Worm (Caenorhabditis elegans) whole organism, L2 larva: Measurements from ENCODE around the gene msp-56.

Source experiments
- blmp-1 ChIP-seq: sonication (generic microtip); optimal IDR thresholded peaks from 2 replicates; lab custom pipeline; 2017; ENCODE audit warnings: missing genetic modification characterization, mild to moderate bottlenecking, missing compliant biosample characterization, antibody characterized with exemption, moderate library complexity; ENCODE audit not compliant: insufficient read depth
- elt-1 ChIP-seq: fragments of 150-350 bp; optimal IDR thresholded peaks from 2 replicates; lab custom pipeline; 2014; ENCODE audit warnings: missing biosample characterization, missing genetic modification characterization
- mdl-1 ChIP-seq, 2 experiments: fragments of 150-350 bp in 1 of 2; sonication (generic microtip) in 1 of 2; optimal IDR thresholded peaks; 2 replicates each; lab custom pipeline; 2017; ENCODE audit warnings: missing biosample characterization in 2 of 2, missing genetic modification characterization in 2 of 2
- nhr-25 ChIP-seq: fragments of 150-350 bp; sonication (generic microtip); optimal IDR thresholded peaks from 3 replicates; lab custom pipeline; 2014; ENCODE audit warnings: missing biosample characterization, missing genetic modification characterization
- nhr-77 ChIP-seq: fragments of 150-350 bp; optimal IDR thresholded peaks from 2 replicates; lab custom pipeline; 2014; ENCODE audit warnings: missing biosample characterization, missing genetic modification characterization
- ztf-1 ChIP-seq: fragments of 200-800 bp; sonication (Bioruptor generic); conservative IDR thresholded peaks from 2 replicates; pipeline ENCODE4 v1.3.6; 2022; ENCODE audit warnings: missing genetic modification characterization, missing compliant biosample characterization

- no peak for TF ChIP-seq mdl-1 (tag; optimal IDR thresholded peaks at IDR 0.05; lab: Kevin White, UChicago)
- TF ChIP-seq nhr-77 (tag; lab: Kevin White, UChicago) = no peak
- TF ChIP-seq nhr-25 (tag; lab: Kevin White, UChicago) = no peak
- no peak for TF ChIP-seq blmp-1 (tag; lab: Kevin White, UChicago)
- no peak for TF ChIP-seq elt-1
- TF ChIP-seq ztf-1 (GFP tag; lab: Robert Waterston, UW) = no peak
Measured at ce11 chrIV:9795250-9795649, 46.1 kb upstream of the msp-56 start.
